Worm (Caenorhabditis elegans) whole organism, L3 larva: ENCODE data around the gene C47G2.4.

Source experiments
- ZK546.5 ChIP-seq: sonication (generic microtip); optimal IDR thresholded peaks from 2 replicates; lab custom pipeline; 2017; ENCODE audit warnings: missing biosample characterization, missing genetic modification characterization
- aly-2 ChIP-seq: fragments of 150-350 bp; optimal IDR thresholded peaks from 2 replicates; lab custom pipeline; 2014; ENCODE audit warnings: missing biosample characterization, missing genetic modification characterization
- ama-1 ChIP-seq: fragments of 150-350 bp; optimal IDR thresholded peaks from 2 replicates; lab custom pipeline; 2018
- ceh-16 ChIP-seq: sonication (generic microtip); optimal IDR thresholded peaks from 2 replicates; lab custom pipeline; 2017; ENCODE audit warnings: missing biosample characterization, missing genetic modification characterization
- ceh-28 ChIP-seq: fragments of 150-350 bp; optimal IDR thresholded peaks from 2 replicates; lab custom pipeline; 2014; ENCODE audit warnings: missing biosample characterization, missing genetic modification reagents, missing genetic modification characterization
- ceh-82 ChIP-seq: fragments of 150-350 bp; optimal IDR thresholded peaks from 2 replicates; lab custom pipeline; 2014; ENCODE audit warnings: missing biosample characterization, missing genetic modification characterization
- ceh-9 ChIP-seq: sonication (generic microtip); optimal IDR thresholded peaks from 2 replicates; lab custom pipeline; 2018; ENCODE audit warnings: missing biosample characterization, missing genetic modification characterization
- daf-12 ChIP-seq: fragments of 150-350 bp; optimal IDR thresholded peaks from 2 replicates; lab custom pipeline; 2014; ENCODE audit warnings: missing biosample characterization, missing genetic modification reagents, missing genetic modification characterization
- egl-27 ChIP-seq: sonication (generic microtip); optimal IDR thresholded peaks from 4 replicates; lab custom pipeline; 2017; ENCODE audit warnings: missing biosample characterization, missing genetic modification reagents, missing genetic modification characterization
- elt-1 ChIP-seq: fragments of 150-350 bp; optimal IDR thresholded peaks from 2 replicates; lab custom pipeline; 2014; ENCODE audit warnings: missing biosample characterization, missing genetic modification characterization
- elt-3 ChIP-seq, 3 experiments: fragments of 150-350 bp in 1 of 3; sonication (generic microtip) in 2 of 3; optimal IDR thresholded peaks; 2 replicates in 2 of 3; 4 replicates in 1 of 3; lab custom pipeline; 2014 to 2017; ENCODE audit warnings: missing biosample characterization in 3 of 3, missing genetic modification characterization in 3 of 3
- fkh-2 ChIP-seq: fragments of 150-350 bp; optimal IDR thresholded peaks from 2 replicates; lab custom pipeline; 2014; ENCODE audit warnings: missing biosample characterization, missing genetic modification reagents, missing genetic modification characterization
- fos-1 ChIP-seq: fragments of 150-350 bp; optimal IDR thresholded peaks from 2 replicates; lab custom pipeline; 2014; ENCODE audit warnings: missing biosample characterization, missing genetic modification characterization
- lin-15B ChIP-seq: fragments of 150-350 bp; optimal IDR thresholded peaks from 2 replicates; lab custom pipeline; 2014; ENCODE audit warnings: missing biosample characterization, missing genetic modification characterization
- lin-39 ChIP-seq: fragments of 150-350 bp; optimal IDR thresholded peaks from 2 replicates; lab custom pipeline; 2018; ENCODE audit warnings: missing biosample characterization, missing genetic modification reagents, missing genetic modification characterization
- lsy-12 ChIP-seq: sonication (generic microtip); optimal IDR thresholded peaks from 2 replicates; lab custom pipeline; 2016; ENCODE audit warnings: mild to moderate bottlenecking, missing genetic modification characterization, missing compliant biosample characterization
- mdl-1 ChIP-seq: fragments of 150-350 bp; optimal IDR thresholded peaks from 2 replicates; lab custom pipeline; 2014; ENCODE audit warnings: missing biosample characterization, missing genetic modification characterization
- mml-1 ChIP-seq: fragments of 150-350 bp; sonication (generic microtip); optimal IDR thresholded peaks from 3 replicates; lab custom pipeline; 2014; ENCODE audit warnings: missing biosample characterization, missing genetic modification characterization
- nfya-1 ChIP-seq: sonication (generic microtip); optimal IDR thresholded peaks from 2 replicates; lab custom pipeline; 2017; ENCODE audit warnings: missing genetic modification characterization, mild to moderate bottlenecking, missing compliant biosample characterization, antibody characterized with exemption, moderate library complexity; ENCODE audit not compliant: insufficient read depth
- nhr-11 ChIP-seq: fragments of 150-350 bp; optimal IDR thresholded peaks from 2 replicates; lab custom pipeline; 2014; ENCODE audit warnings: missing biosample characterization, missing genetic modification characterization
- nhr-12 ChIP-seq: fragments of 150-350 bp; optimal IDR thresholded peaks from 2 replicates; lab custom pipeline; 2014; ENCODE audit warnings: missing biosample characterization, missing genetic modification characterization
- nhr-23 ChIP-seq: fragments of 150-350 bp; optimal IDR thresholded peaks from 2 replicates; lab custom pipeline; 2014; ENCODE audit warnings: missing biosample characterization, missing genetic modification reagents, missing genetic modification characterization
- nhr-237 ChIP-seq: fragments of 150-350 bp; optimal IDR thresholded peaks from 2 replicates; lab custom pipeline; 2014; ENCODE audit warnings: missing biosample characterization, missing genetic modification characterization
- nhr-25 ChIP-seq: sonication (generic microtip); optimal IDR thresholded peaks from 2 replicates; lab custom pipeline; 2017; ENCODE audit warnings: missing biosample characterization, missing genetic modification characterization
- nhr-28 ChIP-seq: fragments of 150-350 bp; optimal IDR thresholded peaks from 2 replicates; lab custom pipeline; 2014; ENCODE audit warnings: missing biosample characterization, missing genetic modification characterization
- nhr-43 ChIP-seq: sonication (generic microtip); optimal IDR thresholded peaks from 2 replicates; lab custom pipeline; 2016; ENCODE audit warnings: mild to moderate bottlenecking, missing genetic modification characterization, missing compliant biosample characterization; ENCODE audit not compliant: poor library complexity, severe bottlenecking
- nhr-67 ChIP-seq: fragments of 150-350 bp; optimal IDR thresholded peaks from 2 replicates; lab custom pipeline; 2014; ENCODE audit warnings: missing biosample characterization, missing genetic modification characterization
- pha-4 ChIP-seq: fragments of 150-350 bp; optimal IDR thresholded peaks from 2 replicates; lab custom pipeline; 2014; ENCODE audit warnings: missing biosample characterization, missing genetic modification reagents, missing genetic modification characterization
- pqm-1 ChIP-seq: fragments of 150-350 bp; optimal IDR thresholded peaks from 2 replicates; lab custom pipeline; 2017; ENCODE audit warnings: missing biosample characterization, missing genetic modification characterization, inconsistent platforms
- sea-2 ChIP-seq: fragments of 150-350 bp; sonication (generic microtip); optimal IDR thresholded peaks from 4 replicates; lab custom pipeline; 2014; ENCODE audit warnings: missing biosample characterization, missing genetic modification reagents, missing genetic modification characterization
- skn-1 ChIP-seq: fragments of 150-350 bp; optimal IDR thresholded peaks from 2 replicates; lab custom pipeline; 2014; ENCODE audit warnings: missing biosample characterization, missing genetic modification characterization
- snpc-4 ChIP-seq: fragments of 150-350 bp; optimal IDR thresholded peaks from 2 replicates; lab custom pipeline; 2014; ENCODE audit warnings: missing biosample characterization, missing genetic modification characterization
- tbx-2 ChIP-seq: sonication (generic microtip); optimal IDR thresholded peaks from 2 replicates; lab custom pipeline; 2016; ENCODE audit warnings: mild to moderate bottlenecking, missing genetic modification characterization, missing compliant biosample characterization
- unc-39 ChIP-seq: sonication (generic microtip); optimal IDR thresholded peaks from 4 replicates; lab custom pipeline; 2017; ENCODE audit warnings: missing biosample characterization, missing genetic modification characterization
- unc-62 ChIP-seq: fragments of 150-350 bp; sonication (generic microtip); optimal IDR thresholded peaks from 4 replicates; lab custom pipeline; 2014; ENCODE audit warnings: missing biosample characterization, missing genetic modification reagents, missing genetic modification characterization
- zag-1 ChIP-seq: fragments of 150-350 bp; optimal IDR thresholded peaks from 2 replicates; lab custom pipeline; 2014; ENCODE audit warnings: missing biosample characterization, missing genetic modification characterization
- ztf-11 ChIP-seq: fragments of 150-350 bp; optimal IDR thresholded peaks from 2 replicates; lab custom pipeline; 2014; ENCODE audit warnings: missing biosample characterization, missing genetic modification characterization

Gene C47G2.4

ce11 chrII:11329021-11329479 is 35.6 kb upstream of the C47G2.4 start, which contains the start of gene tag-180:
Gene tag-180, minus strand, starts transcription at chrII:11329429.
- TF ChIP-seq nhr-23 (tag; lab: Kevin White, UChicago) (no peak), nhr-12 (tag; lab: Kevin White, UChicago) (no peak), nhr-25 (tag; lab: Kevin White, UChicago) (no peak), aly-2 (tag; lab: Kevin White, UChicago) (no peak), ama-1 (no peak), fkh-2 (no peak), pha-4 (tag; lab: Kevin White, UChicago) (no peak), snpc-4 (no peak), fos-1 (no peak), nhr-237 (tag; lab: Kevin White, UChicago) (no peak), ztf-11 (tag; lab: Kevin White, UChicago) (no peak), tbx-2 (no peak)

ce11 chrII:11319591-11319990 is 26.2 kb upstream of the C47G2.4 start, which contains the start of gene nlp-51:
Gene nlp-51, minus strand, starts transcription at chrII:11319691.
- TF ChIP-seq ceh-16 (tag; lab: Kevin White, UChicago) = no peak
- TF ChIP-seq lin-15B (tag; lab: Kevin White, UChicago) = no peak
- TF ChIP-seq nfya-1 (tag; lab: Kevin White, UChicago) = no peak
- no peak for TF ChIP-seq nhr-43 (tag; lab: Kevin White, UChicago)
- no peak for TF ChIP-seq aly-2 (tag; lab: Kevin White, UChicago)

ce11 chrII:11316663-11317062 is 23.3 kb upstream of the C47G2.4 start:
- TF ChIP-seq elt-1 (tag; lab: Kevin White, UChicago) (no peak), fos-1 (no peak), lsy-12 (tag; lab: Kevin White, UChicago) (no peak), ceh-82 (no peak), daf-12 (tag; lab: Kevin White, UChicago) (no peak), pqm-1 (tag; lab: Kevin White, UChicago) (no peak), ztf-11 (tag; lab: Kevin White, UChicago) (no peak), ceh-16 (tag; lab: Kevin White, UChicago) (no peak), elt-3 (tag; optimal IDR thresholded peaks at IDR 0.05; lab: Kevin White, UChicago) (no peak), nhr-237 (tag; lab: Kevin White, UChicago) (no peak), ceh-9 (tag; lab: Kevin White, UChicago) (no peak), nhr-12 (tag; lab: Kevin White, UChicago) (no peak), skn-1 (tag; lab: Kevin White, UChicago) (no peak)

- TF ChIP-seq ceh-28 = no peak
- TF ChIP-seq nhr-237 (tag; lab: Kevin White, UChicago) = no peak
- TF ChIP-seq nfya-1 (tag; lab: Kevin White, UChicago) = no peak
- no peak for TF ChIP-seq nhr-11 (tag; lab: Kevin White, UChicago)
- TF ChIP-seq ceh-16 (tag; lab: Kevin White, UChicago) = no peak
- TF ChIP-seq ceh-82 = no peak
- no peak for TF ChIP-seq lin-39 (tag; lab: Kevin White, UChicago)
- no peak for TF ChIP-seq unc-39
- no peak for TF ChIP-seq ama-1
- TF ChIP-seq zag-1 (tag; lab: Kevin White, UChicago) = no peak
- TF ChIP-seq ZK546.5 (tag; lab: Kevin White, UChicago) = no peak
- TF ChIP-seq nhr-23 (tag; lab: Kevin White, UChicago) = no peak
- no peak for TF ChIP-seq ztf-11 (tag; lab: Kevin White, UChicago)
- TF ChIP-seq aly-2 (tag; lab: Kevin White, UChicago) = no peak
- TF ChIP-seq nhr-12 (tag; lab: Kevin White, UChicago) = no peak
- TF ChIP-seq egl-27 (tag; lab: Kevin White, UChicago) = no peak
- no peak for TF ChIP-seq mml-1
- TF ChIP-seq daf-12 (tag; lab: Kevin White, UChicago) = no peak
- TF ChIP-seq sea-2 (GFP tag; lab: Kevin White, UChicago) = no peak
These were observed 20.8 kb upstream of the C47G2.4 start, which contains the start of gene T24F1.4 for ce11 chrII:11314165-11314564. Gene T24F1.4, minus strand, starts transcription at chrII:11314265.

- no peak for TF ChIP-seq nhr-28
- TF ChIP-seq nhr-23 (tag; lab: Kevin White, UChicago) = no peak
- TF ChIP-seq pqm-1 (tag; lab: Kevin White, UChicago) = no peak
- TF ChIP-seq nhr-67 (tag; lab: Kevin White, UChicago) = no peak
- no peak for TF ChIP-seq nhr-12 (tag; lab: Kevin White, UChicago)
- no peak for TF ChIP-seq unc-62 (GFP tag; lab: Kevin White, UChicago)
- TF ChIP-seq lin-15B (tag; lab: Kevin White, UChicago) = no peak
- no peak for TF ChIP-seq unc-39
- TF ChIP-seq nfya-1 (tag; lab: Kevin White, UChicago) = no peak
- no peak for TF ChIP-seq ama-1
- no peak for TF ChIP-seq fos-1
- TF ChIP-seq ceh-82 = no peak
- TF ChIP-seq daf-12 (tag; lab: Kevin White, UChicago) = no peak
- TF ChIP-seq skn-1 (tag; lab: Kevin White, UChicago) = no peak
- TF ChIP-seq mdl-1 (tag; lab: Kevin White, UChicago) = no peak
- TF ChIP-seq elt-1 (tag; lab: Kevin White, UChicago) = no peak
- TF ChIP-seq nhr-237 (tag; lab: Kevin White, UChicago) = no peak
- TF ChIP-seq lsy-12 (tag; lab: Kevin White, UChicago) = no peak
- TF ChIP-seq zag-1 (tag; lab: Kevin White, UChicago) = no peak
- TF ChIP-seq egl-27 (tag; lab: Kevin White, UChicago) = no peak
These were observed 18.8 kb upstream of the C47G2.4 start, which contains the start of gene T24F1.7 for ce11 chrII:11312223-11312622. Gene T24F1.7, plus strand, starts transcription at chrII:11312523.
